Fruit fly (Drosophila melanogaster) whole organism, embryonic: Measurements from ENCODE around the gene dysc.

ENCODE experiments used
- CG17802 ChIP-seq: fragments of 200-800 bp; sonication (Bioruptor generic); optimal IDR thresholded peaks from 2 replicates; lab custom pipeline; 2018; ENCODE audit warnings: missing biosample characterization, mild to moderate bottlenecking, missing genetic modification characterization, moderate library complexity
- Mes4 ChIP-seq: fragments of 200-800 bp; sonication (Bioruptor generic); optimal IDR thresholded peaks from 2 replicates; lab custom pipeline; 2016; ENCODE audit warnings: missing biosample characterization, missing genetic modification characterization
- Nf-YB ChIP-seq: fragments of 200-800 bp; sonication (Bioruptor generic); optimal IDR thresholded peaks from 3 replicates; lab custom pipeline; 2019; ENCODE audit warnings: missing biosample characterization, mild to moderate bottlenecking, missing genetic modification characterization, moderate library complexity
- Scr ChIP-seq: fragments of 200-800 bp; sonication (Bioruptor generic); IDR thresholded peaks from 2 replicates; pipeline ENCODE4 v1.3.6; 2022; ENCODE audit warnings: missing biosample characterization, missing genetic modification characterization; ENCODE audit not compliant: partially characterized antibody
- dan ChIP-seq: fragments of 200-800 bp; sonication (Bioruptor generic); IDR thresholded peaks from 2 replicates; pipeline ENCODE4 v1.3.6; 2022; ENCODE audit warnings: missing biosample characterization, missing genetic modification characterization

- TF ChIP-seq dan (GFP tag; lab: Robert Waterston, UW) (peak; percentile 84), Mes4 (GFP tag; lab: Kevin White, UChicago) (peak; percentile 73), CG17802 (tag; lab: Kevin White, UChicago) (no peak), Nf-YB (GFP tag; lab: Kevin White, UChicago) (peak; percentile 16), Scr (GFP tag; lab: Robert Waterston, UW) (peak; percentile 48)
These were observed 40.6 kb downstream of the dysc start for dm6 chr3L:13862403-13862802.
